Fruit fly (Drosophila melanogaster) whole organism, embryonic: Measurements from ENCODE around the gene MstProx.

Experiments
- ATbp ChIP-seq: fragments of 200-800 bp; sonication (Bioruptor generic); optimal IDR thresholded peaks from 2 replicates; lab custom pipeline; 2017; ENCODE audit warnings: missing biosample characterization, mild to moderate bottlenecking, missing genetic modification characterization, missing genetic modification reagents
- Awh ChIP-seq: fragments of 200-800 bp; sonication (Bioruptor generic); IDR thresholded peaks from 2 replicates; pipeline ENCODE4, ENCODE4 v1.3.6; 2022; ENCODE audit warnings: missing biosample characterization, missing genetic modification characterization
- CG10431 ChIP-seq: fragments of 200-800 bp; sonication (Bioruptor generic); optimal IDR thresholded peaks from 3 replicates; lab custom pipeline; 2018; ENCODE audit warnings: missing biosample characterization, mild to moderate bottlenecking, missing genetic modification characterization
- CG10543 ChIP-seq: fragments of 200-800 bp; sonication (Bioruptor generic); optimal IDR thresholded peaks from 3 replicates; lab custom pipeline; 2017; ENCODE audit warnings: missing biosample characterization, mild to moderate bottlenecking, missing genetic modification characterization, moderate library complexity
- CG10959 ChIP-seq: fragments of 200-800 bp; sonication (Bioruptor generic); IDR thresholded peaks from 2 replicates; pipeline ENCODE4 v1.3.6; 2022; ENCODE audit warnings: missing biosample characterization, missing genetic modification characterization
- CG11093 ChIP-seq: fragments of 200-800 bp; sonication (Bioruptor generic); IDR thresholded peaks from 3 replicates; pipeline ENCODE4 v1.3.6; 2022; ENCODE audit warnings: missing biosample characterization, missing genetic modification characterization
- CG12391 ChIP-seq: fragments of 200-800 bp; sonication (Bioruptor generic); optimal IDR thresholded peaks from 3 replicates; lab custom pipeline; 2018; ENCODE audit warnings: missing biosample characterization, mild to moderate bottlenecking, missing genetic modification characterization, moderate library complexity
- CG14441 ChIP-seq: fragments of 200-800 bp; sonication (Bioruptor generic); IDR thresholded peaks from 2 replicates; pipeline ENCODE4 v1.3.6; 2022; ENCODE audit warnings: missing biosample characterization, missing genetic modification characterization
- CG17361 ChIP-seq: fragments of 200-800 bp; sonication (Bioruptor generic); IDR thresholded peaks from 3 replicates; pipeline ENCODE4 v1.3.6; 2022; ENCODE audit warnings: missing biosample characterization, missing genetic modification characterization
- CG17829 ChIP-seq: fragments of 200-800 bp; optimal IDR thresholded peaks from 2 replicates; lab custom pipeline; 2019; ENCODE audit warnings: missing biosample characterization, mild to moderate bottlenecking, missing genetic modification characterization, moderate library complexity
- CG31365 ChIP-seq: fragments of 200-800 bp; sonication (Bioruptor generic); optimal IDR thresholded peaks from 2 replicates; lab custom pipeline; 2018; ENCODE audit warnings: missing biosample characterization, mild to moderate bottlenecking, missing genetic modification characterization
- CG32767 ChIP-seq: fragments of 200-800 bp; sonication (Bioruptor generic); IDR thresholded peaks from 2 replicates; pipeline ENCODE4 v1.3.6; 2022; ENCODE audit warnings: missing biosample characterization, missing genetic modification characterization
- CG34376 ChIP-seq: fragments of 200-800 bp; sonication (Bioruptor generic); optimal IDR thresholded peaks from 2 replicates; lab custom pipeline; 2018; ENCODE audit warnings: missing biosample characterization, mild to moderate bottlenecking, missing genetic modification characterization
- CG34422 ChIP-seq: fragments of 200-800 bp; sonication (Bioruptor generic); IDR thresholded peaks from 3 replicates; pipeline ENCODE4 v1.3.6; 2022; ENCODE audit warnings: missing biosample characterization, missing genetic modification characterization
- CG4404 ChIP-seq: fragments of 200-800 bp; sonication (Bioruptor generic); IDR thresholded peaks from 2 replicates; pipeline ENCODE4 v1.3.6; 2022; ENCODE audit warnings: missing biosample characterization, missing genetic modification characterization
- CG9215 ChIP-seq: fragments of 200-800 bp; sonication (Bioruptor generic); IDR thresholded peaks from 2 replicates; pipeline ENCODE4 v1.3.6; 2022; ENCODE audit warnings: missing biosample characterization, missing genetic modification characterization
- D19A ChIP-seq: fragments of 200-800 bp; optimal IDR thresholded peaks from 3 replicates; lab custom pipeline; 2019; ENCODE audit warnings: missing biosample characterization, mild to moderate bottlenecking, missing genetic modification characterization, moderate library complexity
- D19B ChIP-seq: fragments of 200-800 bp; sonication (Bioruptor generic); optimal IDR thresholded peaks from 2 replicates; lab custom pipeline; 2017; ENCODE audit warnings: missing biosample characterization, mild to moderate bottlenecking, missing genetic modification characterization
- Eip74EF ChIP-seq, 2 experiments: fragments of 200-800 bp in 1 of 2; fragments of >200 bp in 1 of 2; sonication (Bioruptor generic) in 1 of 2; optimal IDR thresholded peaks; 2 replicates each; lab custom pipeline; 2017 to 2019; ENCODE audit warnings: missing biosample characterization in 2 of 2, missing genetic modification characterization in 2 of 2, mild to moderate bottlenecking in 1 of 2, moderate library complexity in 1 of 2
- Fer1 ChIP-seq: fragments of 200-800 bp; sonication (Bioruptor generic); optimal IDR thresholded peaks from 2 replicates; lab custom pipeline; 2017; ENCODE audit warnings: missing biosample characterization, mild to moderate bottlenecking, missing genetic modification characterization
- HLHmδ ChIP-seq: fragments of 200-800 bp; sonication (Bioruptor generic); optimal IDR thresholded peaks from 2 replicates; lab custom pipeline; 2018; ENCODE audit warnings: missing biosample characterization, mild to moderate bottlenecking, missing genetic modification characterization, moderate library complexity
- Hey ChIP-seq: fragments of 200-800 bp; sonication (Bioruptor generic); optimal IDR thresholded peaks from 3 replicates; lab custom pipeline; 2018; ENCODE audit warnings: missing biosample characterization, mild to moderate bottlenecking, missing genetic modification characterization
- HmgZ ChIP-seq: fragments of 200-800 bp; sonication (Bioruptor generic); optimal IDR thresholded peaks from 2 replicates; lab custom pipeline; 2018; ENCODE audit warnings: missing biosample characterization, mild to moderate bottlenecking, missing genetic modification characterization
- Hmr ChIP-seq: fragments of 200-800 bp; sonication (Bioruptor generic); optimal IDR thresholded peaks from 3 replicates; lab custom pipeline; 2017; ENCODE audit warnings: mild to moderate bottlenecking, missing biosample characterization, missing genetic modification reagents, missing genetic modification characterization
- Nf-YB ChIP-seq: fragments of 200-800 bp; sonication (Bioruptor generic); optimal IDR thresholded peaks from 3 replicates; lab custom pipeline; 2019; ENCODE audit warnings: missing biosample characterization, mild to moderate bottlenecking, missing genetic modification characterization, moderate library complexity
- Sin3A ChIP-seq: fragments of >200 bp; optimal IDR thresholded peaks from 2 replicates; lab custom pipeline; 2018
- Taf1 ChIP-seq: fragments of 200-800 bp; sonication (Bioruptor generic); IDR thresholded peaks from 2 replicates; pipeline ENCODE4 v1.3.6; 2022; ENCODE audit warnings: missing biosample characterization, missing genetic modification characterization
- Usf ChIP-seq: fragments of 200-800 bp; sonication (Bioruptor generic); optimal IDR thresholded peaks from 2 replicates; lab custom pipeline; 2017; ENCODE audit warnings: missing genotype, missing biosample characterization, missing genetic modification characterization
- Vsx1 ChIP-seq: fragments of 200-800 bp; sonication (Bioruptor generic); optimal IDR thresholded peaks from 2 replicates; lab custom pipeline; 2017; ENCODE audit warnings: missing biosample characterization, mild to moderate bottlenecking, missing genetic modification characterization, missing genetic modification reagents
- danr ChIP-seq: fragments of 200-800 bp; sonication (Bioruptor generic); IDR thresholded peaks from 2 replicates; pipeline ENCODE4 v1.3.6; 2022; ENCODE audit warnings: missing biosample characterization, missing genetic modification characterization
- dpn ChIP-seq, 2 experiments: fragments of 200-800 bp; sonication (Bioruptor generic); optimal IDR thresholded peaks; 3 replicates each; lab custom pipeline; 2016; ENCODE audit warnings: missing biosample characterization in 2 of 2, missing genetic modification characterization in 2 of 2
- dysf ChIP-seq: fragments of 200-800 bp; sonication (Bioruptor generic); IDR thresholded peaks from 3 replicates; pipeline ENCODE4 v1.3.6; 2022; ENCODE audit warnings: missing biosample characterization, missing genetic modification characterization
- en ChIP-seq: fragments of 200-800 bp; sonication (Bioruptor generic); optimal IDR thresholded peaks from 2 replicates; lab custom pipeline; 2016; ENCODE audit warnings: missing biosample characterization, missing genetic modification characterization
- gce ChIP-seq: fragments of 200-800 bp; sonication (Bioruptor generic); IDR thresholded peaks from 3 replicates; pipeline ENCODE4 v1.3.6; 2022; ENCODE audit warnings: missing biosample characterization, missing genetic modification characterization
- lilli ChIP-seq: fragments of 200-800 bp; sonication (Bioruptor generic); optimal IDR thresholded peaks from 3 replicates; lab custom pipeline; 2016; ENCODE audit warnings: missing biosample characterization, missing genetic modification characterization
- maf-S ChIP-seq: fragments of 200-800 bp; sonication (Bioruptor generic); optimal IDR thresholded peaks from 2 replicates; lab custom pipeline; 2016; ENCODE audit warnings: missing biosample characterization, missing genetic modification characterization
- nerfin-2 ChIP-seq: fragments of 200-800 bp; sonication (Bioruptor generic); IDR thresholded peaks from 2 replicates; pipeline ENCODE4 v1.3.6; 2022; ENCODE audit warnings: missing biosample characterization, missing genetic modification characterization; ENCODE audit not compliant: partially characterized antibody
- nom ChIP-seq: fragments of 200-800 bp; sonication (Bioruptor generic); optimal IDR thresholded peaks from 2 replicates; lab custom pipeline; 2017; ENCODE audit warnings: missing biosample characterization, missing genetic modification characterization, mild to moderate bottlenecking, moderate library complexity, missing genetic modification reagents
- oc ChIP-seq: fragments of 200-800 bp; sonication (Bioruptor generic); optimal IDR thresholded peaks from 2 replicates; lab custom pipeline; 2018; ENCODE audit warnings: missing biosample characterization, mild to moderate bottlenecking, missing genetic modification characterization, moderate library complexity
- org-1 ChIP-seq: fragments of 200-800 bp; sonication (Bioruptor generic); optimal IDR thresholded peaks from 2 replicates; lab custom pipeline; 2017; ENCODE audit warnings: missing biosample characterization, missing genetic modification characterization
- otp ChIP-seq: fragments of 200-800 bp; sonication (Bioruptor generic); IDR thresholded peaks from 3 replicates; pipeline ENCODE4, ENCODE4 v1.3.6; 2022; ENCODE audit warnings: missing biosample characterization, missing genetic modification characterization
- p53 ChIP-seq: fragments of 200-800 bp; sonication (Bioruptor generic); optimal IDR thresholded peaks from 2 replicates; lab custom pipeline; 2016; ENCODE audit warnings: missing biosample characterization, missing genetic modification characterization
- psq ChIP-seq: fragments of 200-800 bp; sonication (Bioruptor generic); optimal IDR thresholded peaks from 2 replicates; lab custom pipeline; 2017; ENCODE audit warnings: missing biosample characterization, missing genetic modification characterization
- row ChIP-seq: fragments of 200-800 bp; sonication (Bioruptor generic); IDR thresholded peaks from 3 replicates; pipeline ENCODE4 v1.3.6; 2022; ENCODE audit warnings: missing biosample characterization, missing genetic modification characterization
- schlank ChIP-seq: fragments of 200-800 bp; sonication (Bioruptor generic); optimal IDR thresholded peaks from 2 replicates; lab custom pipeline; 2018; ENCODE audit warnings: missing biosample characterization, mild to moderate bottlenecking, missing genetic modification characterization
- sens ChIP-seq: fragments of 200-800 bp; sonication (Bioruptor generic); peaks from one replicate; lab custom pipeline; 2016; ENCODE audit warnings: missing biosample characterization, missing genetic modification characterization
- sob ChIP-seq: fragments of 200-800 bp; sonication (Bioruptor generic); IDR thresholded peaks from 2 replicates; pipeline ENCODE4 v1.3.6; 2022; ENCODE audit warnings: missing biosample characterization, missing genetic modification characterization
- sug ChIP-seq: fragments of 200-800 bp; optimal IDR thresholded peaks from 2 replicates; lab custom pipeline; 2019; ENCODE audit warnings: missing biosample characterization, mild to moderate bottlenecking, missing genetic modification characterization, moderate library complexity
- tio ChIP-seq: fragments of 200-800 bp; sonication (Bioruptor generic); optimal IDR thresholded peaks from 2 replicates; lab custom pipeline; 2017; ENCODE audit warnings: missing biosample characterization, missing genetic modification characterization, inconsistent platforms
- tup ChIP-seq: fragments of 200-800 bp; sonication (Bioruptor generic); optimal IDR thresholded peaks from 2 replicates; lab custom pipeline; 2016; ENCODE audit warnings: missing biosample characterization, mild to moderate bottlenecking, missing genetic modification characterization, moderate library complexity
- tx ChIP-seq: fragments of 200-800 bp; sonication (Bioruptor generic); optimal IDR thresholded peaks from 2 replicates; lab custom pipeline; 2016; ENCODE audit warnings: missing biosample characterization, missing genetic modification characterization
- z ChIP-seq: fragments of 200-800 bp; sonication (Bioruptor generic); IDR thresholded peaks from 3 replicates; pipeline ENCODE4 v1.3.6; 2022; ENCODE audit warnings: missing biosample characterization, missing genetic modification characterization

The MstProx gene

dm6 chr3R:7346445-7346844 lies 22.7 kb downstream of the MstProx start, which contains the start of gene nxf4:
TSS of gene nxf4 (plus strand) at chr3R:7346730.
- peak; percentile 26; the same call in 1 of the 2 replicates for TF ChIP-seq Awh (GFP tag; lab: Robert Waterston, UW)
- TF ChIP-seq Sin3A, result no peak
- TF ChIP-seq p53, result peak; percentile 76
- 0 out of 3 replicates have a peak, but pooled peaks have one; percentile 49 for TF ChIP-seq gce (GFP tag; lab: Robert Waterston, UW)
- TF ChIP-seq sens, result peak; percentile 92
- no peak for TF ChIP-seq Hey (tag; lab: Kevin White, UChicago)
- TF ChIP-seq Taf1 (GFP tag; lab: Robert Waterston, UW), result no peak
- no peak for TF ChIP-seq z
- peak; percentile 76 for TF ChIP-seq CG10959
- no peak for TF ChIP-seq danr (GFP tag; lab: Robert Waterston, UW)
- TF ChIP-seq Eip74EF (GFP tag; optimal IDR thresholded peaks at IDR 0.05; lab: Kevin White, UChicago), result no peak
- peak; percentile 78 for TF ChIP-seq maf-S (GFP tag; lab: Kevin White, UChicago)
- TF ChIP-seq D19A, result peak; percentile 36
- peak; percentile 76; the same call in 2 of the 3 replicates for TF ChIP-seq dysf (GFP tag; lab: Robert Waterston, UW)
- TF ChIP-seq Hmr (GFP tag; lab: Kevin White, UChicago), result peak; percentile 79
- TF ChIP-seq tup, result no peak
- TF ChIP-seq CG17829 (tag; lab: Kevin White, UChicago), result peak; percentile 75
- no peak for TF ChIP-seq schlank (tag; lab: Kevin White, UChicago)
- TF ChIP-seq CG14441 (GFP tag; lab: Robert Waterston, UW), result peak; percentile 65
- TF ChIP-seq psq (GFP tag; lab: Kevin White, UChicago), result peak; percentile 51
- no peak for TF ChIP-seq CG31365 (tag; lab: Kevin White, UChicago)
- TF ChIP-seq row, result peak; percentile 36; the same call in 1 of the 3 replicates
- peak; percentile 71 for TF ChIP-seq HmgZ (tag; lab: Kevin White, UChicago)
- no peak for TF ChIP-seq nom (GFP tag; lab: Kevin White, UChicago)
- TF ChIP-seq CG34422 (GFP tag; lab: Robert Waterston, UW), result peak; percentile 68
- TF ChIP-seq D19B (GFP tag; lab: Kevin White, UChicago), result peak; percentile 39
- no peak for TF ChIP-seq nerfin-2 (GFP tag; lab: Robert Waterston, UW)
- no peak for TF ChIP-seq Usf (GFP tag; lab: Kevin White, UChicago)
- TF ChIP-seq oc, result no peak
- TF ChIP-seq sug, result peak; percentile 68
- no peak for TF ChIP-seq CG34376
- TF ChIP-seq CG4404 (GFP tag; lab: Robert Waterston, UW), result peak; percentile 43; the same call in 1 of the 2 replicates
- no peak for TF ChIP-seq CG12391 (tag; lab: Kevin White, UChicago)
- TF ChIP-seq tx, result peak; percentile 68
- no peak for TF ChIP-seq Fer1 (GFP tag; lab: Kevin White, UChicago)
- peak; percentile 10 for TF ChIP-seq ATbp (GFP tag; lab: Kevin White, UChicago)
- peak; percentile 83; the same call in 1 of the 2 replicates for TF ChIP-seq sob (GFP tag; lab: Robert Waterston, UW)
- TF ChIP-seq org-1 (GFP tag; lab: Kevin White, UChicago), result peak; percentile 34
- no peak for TF ChIP-seq CG10543 (GFP tag; lab: Kevin White, UChicago)
- TF ChIP-seq CG11093 (GFP tag; lab: Robert Waterston, UW), result no peak; the same call in 2 of the 3 replicates
- no peak for TF ChIP-seq CG10431 (GFP tag; lab: Kevin White, UChicago)
- TF ChIP-seq HLHmδ (GFP tag; lab: Kevin White, UChicago), result no peak
- TF ChIP-seq Vsx1, result peak; percentile 36
- peak; percentile 54 for TF ChIP-seq tio (GFP tag; lab: Kevin White, UChicago)
- TF ChIP-seq Nf-YB (GFP tag; lab: Kevin White, UChicago), result peak; percentile 17
- peak; percentile 79 for TF ChIP-seq CG17361 (GFP tag; lab: Robert Waterston, UW)
- peak; percentile 78 for TF ChIP-seq lilli (GFP tag; lab: Kevin White, UChicago)
- TF ChIP-seq otp (GFP tag; lab: Robert Waterston, UW), result peak; percentile 52; the same call in 1 of the 3 replicates
- peak; percentile 52 for TF ChIP-seq CG9215
- peak; percentile 81 to 86 for TF ChIP-seq dpn (GFP tag; optimal IDR thresholded peaks at IDR 0.05; lab: Kevin White, UChicago)
- peak; percentile 74 for TF ChIP-seq en
- no peak for TF ChIP-seq CG32767 (GFP tag; lab: Robert Waterston, UW)
